Worm (Caenorhabditis elegans): ENCODE results near the gene M151.10.

DNA sequence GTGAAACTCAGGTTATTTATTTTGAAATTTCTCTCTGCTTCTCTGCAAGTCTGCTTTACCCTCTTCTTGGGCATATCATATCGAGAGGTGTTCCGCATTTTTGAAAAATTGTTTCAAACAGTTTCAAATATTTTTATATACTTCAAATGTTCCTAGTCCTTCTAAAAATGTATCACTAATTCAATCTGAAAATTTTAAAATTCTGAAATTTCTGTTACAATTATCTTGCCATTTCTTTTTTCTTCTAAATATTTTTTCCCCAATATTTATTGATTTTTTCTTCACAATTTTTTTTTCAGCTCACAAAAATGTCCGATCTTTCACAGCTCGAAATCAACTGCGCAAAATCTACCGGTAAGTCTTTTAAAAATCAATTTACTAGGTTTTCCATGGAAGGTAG is 19.7 kb upstream of the M151.10 start, which contains the start of gene F19B10.4:
- TF ChIP-seq nhr-28 (tag; optimal IDR thresholded peaks at IDR 0.05) (no peak), nhr-237 (tag; optimal IDR thresholded peaks at IDR 0.05) (no peak), nhr-76 (tag; optimal IDR thresholded peaks at IDR 0.05) (no peak), sptf-1 (tag; optimal IDR thresholded peaks at IDR 0.05) (no peak), ces-1 (GFP tag; optimal IDR thresholded peaks at IDR 0.05) (no peak), hlh-1 (tag; optimal IDR thresholded peaks at IDR 0.05) (no peak), pha-4 (tag; optimal IDR thresholded peaks at IDR 0.05) (no peak), mls-2 (tag; optimal IDR thresholded peaks at IDR 0.05) (no peak), mab-5 (tag; optimal IDR thresholded peaks at IDR 0.05) (no peak), cnd-1 (tag; optimal IDR thresholded peaks at IDR 0.05) (no peak)
